Fruit fly (Drosophila melanogaster) whole organism, embryonic: ENCODE results near the gene CG13449.

Experiments
- B-H1 ChIP-seq: fragments of 200-800 bp; sonication (Bioruptor generic); IDR thresholded peaks from 3 replicates; pipeline ENCODE4 v1.3.6; 2022; ENCODE audit warnings: missing biosample characterization, missing genetic modification characterization
- Bteb2 ChIP-seq: fragments of 200-800 bp; sonication (Bioruptor generic); optimal IDR thresholded peaks from 2 replicates; lab custom pipeline; 2016; ENCODE audit warnings: missing biosample characterization, missing genetic modification characterization
- CG10431 ChIP-seq: fragments of 200-800 bp; sonication (Bioruptor generic); optimal IDR thresholded peaks from 3 replicates; lab custom pipeline; 2018; ENCODE audit warnings: missing biosample characterization, mild to moderate bottlenecking, missing genetic modification characterization
- CG10543 ChIP-seq: fragments of 200-800 bp; sonication (Bioruptor generic); optimal IDR thresholded peaks from 3 replicates; lab custom pipeline; 2017; ENCODE audit warnings: missing biosample characterization, mild to moderate bottlenecking, missing genetic modification characterization, moderate library complexity
- CG10959 ChIP-seq: fragments of 200-800 bp; sonication (Bioruptor generic); IDR thresholded peaks from 2 replicates; pipeline ENCODE4 v1.3.6; 2022; ENCODE audit warnings: missing biosample characterization, missing genetic modification characterization
- CG11696 ChIP-seq: fragments of 200-800 bp; sonication (Bioruptor generic); IDR thresholded peaks from 2 replicates; pipeline ENCODE4 v1.3.6; 2022; ENCODE audit warnings: missing biosample characterization, missing genetic modification characterization
- CG14014 ChIP-seq: fragments of 200-800 bp; sonication (Bioruptor generic); IDR thresholded peaks from 2 replicates; pipeline ENCODE4 v1.3.6; 2022; ENCODE audit warnings: missing biosample characterization, missing genetic modification characterization
- CG14441 ChIP-seq: fragments of 200-800 bp; sonication (Bioruptor generic); IDR thresholded peaks from 2 replicates; pipeline ENCODE4 v1.3.6; 2022; ENCODE audit warnings: missing biosample characterization, missing genetic modification characterization
- CG14710 ChIP-seq: fragments of 200-800 bp; sonication (Bioruptor generic); optimal IDR thresholded peaks from 3 replicates; lab custom pipeline; 2019; ENCODE audit warnings: missing biosample characterization, mild to moderate bottlenecking, missing genetic modification characterization, moderate library complexity
- CG14860 ChIP-seq: fragments of 200-800 bp; sonication (Bioruptor generic); IDR thresholded peaks from 3 replicates; pipeline ENCODE4 v1.3.6; 2022; ENCODE audit warnings: missing biosample characterization, missing genetic modification characterization; ENCODE audit not compliant: partially characterized antibody
- CG15696 ChIP-seq: fragments of 200-800 bp; sonication (Bioruptor generic); optimal IDR thresholded peaks from 2 replicates; lab custom pipeline; 2019; ENCODE audit warnings: missing biosample characterization, mild to moderate bottlenecking, missing genetic modification characterization, moderate library complexity
- CG1647 ChIP-seq: fragments of 200-800 bp; sonication (Bioruptor generic); optimal IDR thresholded peaks from 3 replicates; lab custom pipeline; 2016; ENCODE audit warnings: missing biosample characterization, missing genetic modification characterization
- CG17802 ChIP-seq: fragments of 200-800 bp; sonication (Bioruptor generic); optimal IDR thresholded peaks from 2 replicates; lab custom pipeline; 2018; ENCODE audit warnings: missing biosample characterization, mild to moderate bottlenecking, missing genetic modification characterization, moderate library complexity
- CG17912 ChIP-seq: fragments of 200-800 bp; sonication (Bioruptor generic); optimal IDR thresholded peaks from 2 replicates; lab custom pipeline; 2018; ENCODE audit warnings: missing biosample characterization, mild to moderate bottlenecking, missing genetic modification characterization
- CG18011 ChIP-seq: fragments of 200-800 bp; sonication (Bioruptor generic); optimal IDR thresholded peaks from 2 replicates; lab custom pipeline; 2017; ENCODE audit warnings: missing biosample characterization, missing genetic modification characterization, mild to moderate bottlenecking, moderate library complexity, missing genotype
- CG3163 ChIP-seq: fragments of 200-800 bp; sonication (Bioruptor generic); optimal IDR thresholded peaks from 3 replicates; lab custom pipeline; 2016; ENCODE audit warnings: missing biosample characterization, missing genetic modification characterization
- CG34224 ChIP-seq: fragments of 200-800 bp; sonication (Bioruptor generic); IDR thresholded peaks from 3 replicates; pipeline ENCODE4 v1.3.6; 2022; ENCODE audit warnings: missing biosample characterization, missing genetic modification characterization; ENCODE audit not compliant: partially characterized antibody
- CG43689 ChIP-seq: fragments of 200-800 bp; sonication (Bioruptor generic); IDR thresholded peaks from 2 replicates; pipeline ENCODE4 v1.3.6; 2022; ENCODE audit warnings: missing biosample characterization, missing genetic modification characterization
- CG4854 ChIP-seq: fragments of 200-800 bp; sonication (Bioruptor generic); optimal IDR thresholded peaks from 2 replicates; lab custom pipeline; 2016; ENCODE audit warnings: missing biosample characterization, missing genetic modification characterization, inconsistent platforms
- CG6683 ChIP-seq: fragments of 200-800 bp; sonication (Bioruptor generic); optimal IDR thresholded peaks from 2 replicates; lab custom pipeline; 2017; ENCODE audit warnings: missing biosample characterization, mild to moderate bottlenecking, missing genetic modification characterization, missing genetic modification reagents
- CG6854 ChIP-seq: fragments of 200-800 bp; sonication (Bioruptor generic); optimal IDR thresholded peaks from 3 replicates; lab custom pipeline; 2017; ENCODE audit warnings: missing biosample characterization, mild to moderate bottlenecking, missing genetic modification characterization
- CG9215 ChIP-seq: fragments of 200-800 bp; sonication (Bioruptor generic); IDR thresholded peaks from 2 replicates; pipeline ENCODE4 v1.3.6; 2022; ENCODE audit warnings: missing biosample characterization, missing genetic modification characterization
- Dll ChIP-seq: fragments of 200-800 bp; sonication (Bioruptor generic); IDR thresholded peaks from 4 replicates; pipeline ENCODE4 v1.3.6; 2022; ENCODE audit warnings: missing biosample characterization, missing genetic modification characterization; ENCODE audit not compliant: partially characterized antibody
- E2f1 ChIP-seq: fragments of 200-800 bp; sonication (Bioruptor generic); IDR thresholded peaks from 2 replicates; pipeline ENCODE4 v1.3.6; 2022; ENCODE audit warnings: missing biosample characterization, missing genetic modification characterization
- Fer2 ChIP-seq: fragments of 200-800 bp; sonication (Bioruptor generic); optimal IDR thresholded peaks from 2 replicates; lab custom pipeline; 2018; ENCODE audit warnings: missing biosample characterization, mild to moderate bottlenecking, missing genetic modification characterization, moderate library complexity
- Hey ChIP-seq: fragments of 200-800 bp; sonication (Bioruptor generic); optimal IDR thresholded peaks from 3 replicates; lab custom pipeline; 2018; ENCODE audit warnings: missing biosample characterization, mild to moderate bottlenecking, missing genetic modification characterization
- HmgZ ChIP-seq: fragments of 200-800 bp; sonication (Bioruptor generic); optimal IDR thresholded peaks from 2 replicates; lab custom pipeline; 2018; ENCODE audit warnings: missing biosample characterization, mild to moderate bottlenecking, missing genetic modification characterization
- Hr78 ChIP-seq, 2 experiments: fragments of 200-800 bp in 1 of 2; fragments of >200 bp in 1 of 2; sonication (Bioruptor generic) in 1 of 2; optimal IDR thresholded peaks; 2 replicates each; lab custom pipeline; 2017 to 2019; ENCODE audit warnings: missing biosample characterization in 2 of 2, missing genetic modification characterization in 2 of 2, mild to moderate bottlenecking in 1 of 2, moderate library complexity in 1 of 2
- Lpt ChIP-seq: fragments of >200 bp; optimal IDR thresholded peaks from 2 replicates; lab custom pipeline; 2018; ENCODE audit warnings: missing biosample characterization, missing genetic modification characterization
- MESR4 ChIP-seq: fragments of 200-800 bp; sonication (Bioruptor generic); optimal IDR thresholded peaks from 2 replicates; lab custom pipeline; 2018; ENCODE audit warnings: missing biosample characterization, mild to moderate bottlenecking, missing genetic modification characterization, moderate library complexity
- Nf-YC ChIP-seq: fragments of 200-800 bp; optimal IDR thresholded peaks from 3 replicates; lab custom pipeline; 2019; ENCODE audit warnings: missing biosample characterization, mild to moderate bottlenecking, missing genetic modification characterization, moderate library complexity
- Poxn ChIP-seq: fragments of 200-800 bp; sonication (Bioruptor generic); IDR thresholded peaks from 2 replicates; pipeline ENCODE4 v1.3.6; 2022; ENCODE audit warnings: missing biosample characterization, missing genetic modification characterization
- TFAM ChIP-seq: fragments of 200-800 bp; sonication (Bioruptor generic); optimal IDR thresholded peaks from 2 replicates; lab custom pipeline; 2017; ENCODE audit warnings: missing biosample characterization, missing genetic modification characterization, inconsistent platforms
- YL-1 ChIP-seq: fragments of 200-800 bp; sonication (Bioruptor generic); optimal IDR thresholded peaks from 3 replicates; lab custom pipeline; 2017; ENCODE audit warnings: missing biosample characterization, mild to moderate bottlenecking, missing genetic modification characterization
- corto ChIP-seq: fragments of 200-800 bp; sonication (Bioruptor generic); optimal IDR thresholded peaks from 2 replicates; lab custom pipeline; 2016; ENCODE audit warnings: missing biosample characterization, mild to moderate bottlenecking, missing genetic modification characterization, moderate library complexity
- dm ChIP-seq: fragments of 200-800 bp; sonication (Bioruptor generic); optimal IDR thresholded peaks from 3 replicates; lab custom pipeline; 2016; ENCODE audit warnings: missing biosample characterization, missing genetic modification characterization
- ems ChIP-seq: fragments of 200-800 bp; sonication (Bioruptor generic); optimal IDR thresholded peaks from 3 replicates; lab custom pipeline; 2016; ENCODE audit warnings: missing biosample characterization, missing genetic modification characterization
- en ChIP-seq: fragments of 200-800 bp; sonication (Bioruptor generic); optimal IDR thresholded peaks from 2 replicates; lab custom pipeline; 2016; ENCODE audit warnings: missing biosample characterization, missing genetic modification characterization
- hbn ChIP-seq: fragments of 200-800 bp; sonication (Bioruptor generic); IDR thresholded peaks from 2 replicates; pipeline ENCODE4 v1.3.6; 2022; ENCODE audit warnings: missing biosample characterization, missing genetic modification characterization; ENCODE audit not compliant: partially characterized antibody
- her ChIP-seq: fragments of 200-800 bp; sonication (Bioruptor generic); optimal IDR thresholded peaks from 2 replicates; lab custom pipeline; 2016; ENCODE audit warnings: missing biosample characterization, missing genetic modification characterization
- jing ChIP-seq: fragments of 200-800 bp; sonication (Bioruptor generic); optimal IDR thresholded peaks from 2 replicates; lab custom pipeline; 2018; ENCODE audit warnings: missing biosample characterization, mild to moderate bottlenecking, missing genetic modification characterization
- jumu ChIP-seq: fragments of 200-800 bp; sonication (Bioruptor generic); optimal IDR thresholded peaks from 3 replicates; lab custom pipeline; 2016; ENCODE audit warnings: missing biosample characterization, missing genetic modification characterization
- lola ChIP-seq, 3 experiments: fragments of >200 bp in 2 of 3; fragments of 200-800 bp in 1 of 3; sonication (Bioruptor generic) in 1 of 3; optimal IDR thresholded peaks; 2 replicates each; lab custom pipeline; 2017 to 2019; ENCODE audit warnings: missing biosample characterization in 3 of 3, missing genetic modification characterization in 3 of 3, mild to moderate bottlenecking in 1 of 3, moderate library complexity in 1 of 3
- nerfin-2 ChIP-seq: fragments of 200-800 bp; sonication (Bioruptor generic); IDR thresholded peaks from 2 replicates; pipeline ENCODE4 v1.3.6; 2022; ENCODE audit warnings: missing biosample characterization, missing genetic modification characterization; ENCODE audit not compliant: partially characterized antibody
- peb ChIP-seq: fragments of 200-800 bp; sonication (Bioruptor generic); IDR thresholded peaks from 2 replicates; pipeline ENCODE4 v1.3.6; 2022; ENCODE audit warnings: missing biosample characterization, missing genetic modification characterization
- phol ChIP-seq: fragments of 200-800 bp; sonication (Bioruptor generic); optimal IDR thresholded peaks from 3 replicates; lab custom pipeline; 2018; ENCODE audit warnings: missing biosample characterization, mild to moderate bottlenecking, missing genetic modification characterization, moderate library complexity
- psq ChIP-seq: fragments of 200-800 bp; sonication (Bioruptor generic); optimal IDR thresholded peaks from 2 replicates; lab custom pipeline; 2017; ENCODE audit warnings: missing biosample characterization, missing genetic modification characterization
- stwl ChIP-seq: fragments of 200-800 bp; sonication (Bioruptor generic); optimal IDR thresholded peaks from 3 replicates; lab custom pipeline; 2018; ENCODE audit warnings: missing biosample characterization, mild to moderate bottlenecking, missing genetic modification characterization, moderate library complexity

CG13449 gene

dm6 chr3L:15625676-15626414, 13.2 kb upstream of the CG13449 start (continued):
- peak; percentile 62 for TF ChIP-seq corto (GFP tag; lab: Kevin White, UChicago)
- TF ChIP-seq nerfin-2 (GFP tag; lab: Robert Waterston, UW), result no peak
- peak; percentile 72 for TF ChIP-seq Fer2 (tag; lab: Kevin White, UChicago)
- peak; percentile 41 for TF ChIP-seq CG10431
- peak; percentile 28 for TF ChIP-seq Bteb2 (GFP tag; lab: Kevin White, UChicago)
- peak; percentile 84 for TF ChIP-seq CG6683 (GFP tag; lab: Kevin White, UChicago)
- TF ChIP-seq CG4854 (GFP tag; lab: Kevin White, UChicago), result peak; percentile 9
- no peak for TF ChIP-seq en (GFP tag; lab: Kevin White, UChicago)
- no peak for TF ChIP-seq dm (GFP tag; lab: Kevin White, UChicago)
- TF ChIP-seq MESR4 (GFP tag; lab: Kevin White, UChicago), result no peak
- TF ChIP-seq Hr78 (GFP tag; optimal IDR thresholded peaks at IDR 0.05; lab: Kevin White, UChicago), result peak in 1 of 2 experiments; percentile 84
- TF ChIP-seq CG11696 (GFP tag; lab: Robert Waterston, UW), result peak; percentile 44; the same call in 1 of the 2 replicates
- TF ChIP-seq B-H1 (GFP tag; lab: Robert Waterston, UW), result peak; percentile 82
- TF ChIP-seq CG14860 (GFP tag; lab: Robert Waterston, UW), result no peak
- peak; percentile 72 for TF ChIP-seq Nf-YC
- TF ChIP-seq Lpt (GFP tag; lab: Kevin White, UChicago), result no peak
- TF ChIP-seq psq (GFP tag; lab: Kevin White, UChicago), result peak; percentile 59
- TF ChIP-seq CG15696 (tag; lab: Kevin White, UChicago), result peak; percentile 50
- TF ChIP-seq lola (GFP tag; optimal IDR thresholded peaks at IDR 0.05; lab: Kevin White, UChicago), result peak in 1 of 3 experiments; percentile 90
- TF ChIP-seq CG10543 (GFP tag; lab: Kevin White, UChicago), result peak; percentile 57
- peak; percentile 21 for TF ChIP-seq CG1647 (GFP tag; lab: Kevin White, UChicago)
- peak; percentile 48 for TF ChIP-seq CG17912 (GFP tag; lab: Kevin White, UChicago)
- TF ChIP-seq jumu (GFP tag; lab: Kevin White, UChicago), result peak; percentile 33
- peak; percentile 50 for TF ChIP-seq her (GFP tag; lab: Kevin White, UChicago)
- no peak for TF ChIP-seq CG34224 (GFP tag; lab: Robert Waterston, UW)
- TF ChIP-seq jing, result peak; percentile 74
- TF ChIP-seq CG3163 (GFP tag; lab: Kevin White, UChicago), result peak; percentile 29
- no peak for TF ChIP-seq stwl
- TF ChIP-seq CG14014 (GFP tag; lab: Robert Waterston, UW), result peak; percentile 76
- TF ChIP-seq hbn (GFP tag; lab: Robert Waterston, UW), result no peak
- peak; percentile 50 for TF ChIP-seq CG18011 (GFP tag; lab: Kevin White, UChicago)
- no peak for TF ChIP-seq Poxn (GFP tag; lab: Robert Waterston, UW)
- peak; percentile 86 for TF ChIP-seq CG14441 (GFP tag; lab: Robert Waterston, UW)
- TF ChIP-seq HmgZ, result peak; percentile 58
- peak; percentile 87 for TF ChIP-seq CG9215
- peak; percentile 94 for TF ChIP-seq CG14710
- TF ChIP-seq peb (GFP tag; lab: Robert Waterston, UW), result peak; percentile 46; the same call in 1 of the 2 replicates
- peak; percentile 57 for TF ChIP-seq CG17802 (tag; lab: Kevin White, UChicago)
- peak; percentile 81 for TF ChIP-seq CG6854 (GFP tag; lab: Kevin White, UChicago)
- peak; percentile 29; the same call in 1 of the 2 replicates for TF ChIP-seq CG43689
- no peak for TF ChIP-seq Hey (tag; lab: Kevin White, UChicago)
- TF ChIP-seq TFAM, result peak; percentile 42
- TF ChIP-seq YL-1 (GFP tag; lab: Kevin White, UChicago), result peak; percentile 66
- TF ChIP-seq Dll (GFP tag; lab: Robert Waterston, UW), result no peak
- peak; percentile 83 for TF ChIP-seq E2f1
- TF ChIP-seq CG10959, result peak; percentile 7; the same call in 1 of the 2 replicates
- TF ChIP-seq ems, result peak; percentile 40
- peak; percentile 97 for TF ChIP-seq phol (tag; lab: Kevin White, UChicago)
